Worm (Caenorhabditis elegans) whole organism, young adult: ENCODE results near the gene unc-5.
"Not testable (repeated sequence)": the region's sequence is repeated elsewhere in the genome, so short reads cannot be mapped to it uniquely, and the experiment has no call there.

Experiments
- D2030.7 ChIP-seq: fragments of 200-800 bp; sonication (Bioruptor generic); IDR thresholded peaks from 2 replicates; pipeline ENCODE4 v1.3.6; 2022; ENCODE audit warnings: missing genetic modification reagents, missing genetic modification characterization, missing compliant biosample characterization
- F33H1.4 ChIP-seq: fragments of 200-800 bp; sonication (Bioruptor generic); IDR thresholded peaks from 2 replicates; pipeline ENCODE4 v1.3.6; 2022; ENCODE audit warnings: missing genetic modification reagents, missing genetic modification characterization, missing compliant biosample characterization
- Y53G8AR.9 ChIP-seq: fragments of 200-800 bp; sonication (Bioruptor generic); conservative IDR thresholded peaks from 2 replicates; pipeline ENCODE4 v1.3.6; 2022; ENCODE audit warnings: missing genetic modification reagents, missing genetic modification characterization, missing compliant biosample characterization
- Y95B8A.8 ChIP-seq: fragments of 200-800 bp; sonication (Bioruptor generic); IDR thresholded peaks from 2 replicates; pipeline ENCODE4 v1.3.6; 2022; ENCODE audit warnings: missing genetic modification reagents, missing genetic modification characterization, missing compliant biosample characterization
- ama-1 ChIP-seq, 3 experiments: fragments of 150-350 bp in 1 of 3; sonication (generic microtip) in 2 of 3; optimal IDR thresholded peaks; 2 replicates each; lab custom pipeline; 2014 to 2018; ENCODE audit warnings: missing biosample characterization in 2 of 3, missing genetic modification characterization in 2 of 3, missing genetic modification reagents in 2 of 3
- aptf-3 ChIP-seq: fragments of 200-800 bp; sonication (Bioruptor generic); IDR thresholded peaks from 2 replicates; pipeline ENCODE4 v1.3.6; 2022; ENCODE audit warnings: missing genetic modification characterization, missing compliant biosample characterization
- attf-6 ChIP-seq: fragments of 200-800 bp; sonication (Bioruptor generic); IDR thresholded peaks from 2 replicates; pipeline ENCODE4 v1.3.6; 2022; ENCODE audit warnings: missing genetic modification reagents, missing genetic modification characterization, missing compliant biosample characterization
- bed-2 ChIP-seq: fragments of 200-800 bp; sonication (Bioruptor generic); IDR thresholded peaks from 2 replicates; pipeline ENCODE4 v1.3.6; 2022; ENCODE audit warnings: missing genetic modification reagents, missing genetic modification characterization, missing compliant biosample characterization
- ceh-91 ChIP-seq: fragments of 200-800 bp; sonication (Bioruptor generic); IDR thresholded peaks from 2 replicates; pipeline ENCODE4 v1.3.6; 2022; ENCODE audit warnings: missing genetic modification reagents, missing genetic modification characterization, missing compliant biosample characterization
- dox-1 ChIP-seq: fragments of 200-800 bp; sonication (Bioruptor generic); IDR thresholded peaks from 2 replicates; pipeline ENCODE4 v1.3.6; 2022; ENCODE audit warnings: missing genetic modification reagents, missing genetic modification characterization, missing compliant biosample characterization
- dpff-1 ChIP-seq: sonication (generic microtip); optimal IDR thresholded peaks from 2 replicates; lab custom pipeline; 2017; ENCODE audit warnings: mild to moderate bottlenecking, missing genetic modification characterization, missing compliant biosample characterization
- efl-1 ChIP-seq: fragments of 150-350 bp; optimal IDR thresholded peaks from 2 replicates; lab custom pipeline; 2014; ENCODE audit warnings: missing biosample characterization, missing genetic modification reagents, missing genetic modification characterization
- egl-44 ChIP-seq: fragments of 200-800 bp; sonication (Bioruptor generic); IDR thresholded peaks from 2 replicates; pipeline ENCODE4 v1.3.6; 2022; ENCODE audit warnings: missing genetic modification reagents, missing genetic modification characterization, missing compliant biosample characterization
- ekl-4 ChIP-seq: fragments of 200-800 bp; sonication (Bioruptor generic); IDR thresholded peaks from 2 replicates; pipeline ENCODE4 v1.3.6; 2022; ENCODE audit warnings: missing genetic modification reagents, missing genetic modification characterization, missing compliant biosample characterization
- ets-4 ChIP-seq: fragments of 200-800 bp; sonication (Bioruptor generic); optimal IDR thresholded peaks from 2 replicates; lab custom pipeline; 2018; ENCODE audit warnings: mild to moderate bottlenecking, missing genetic modification characterization, missing compliant biosample characterization
- fkh-3 ChIP-seq: sonication (generic microtip); optimal IDR thresholded peaks from 2 replicates; lab custom pipeline; 2016; ENCODE audit warnings: mild to moderate bottlenecking, missing genetic modification characterization, missing compliant biosample characterization
- hmg-1.2 ChIP-seq: fragments of 200-800 bp; sonication (Bioruptor generic); IDR thresholded peaks from 2 replicates; pipeline ENCODE4 v1.3.6; 2022; ENCODE audit warnings: missing genetic modification reagents, missing genetic modification characterization, missing compliant biosample characterization
- hsf-1 ChIP-seq: fragments of 200-800 bp; sonication (Bioruptor generic); IDR thresholded peaks from 2 replicates; pipeline ENCODE4 v1.3.6; 2022; ENCODE audit warnings: missing genetic modification reagents, missing genetic modification characterization, missing compliant biosample characterization
- lin-35 ChIP-seq, 3 experiments: fragments of 150-350 bp in 2 of 3; sonication (generic microtip) in 1 of 3; optimal IDR thresholded peaks; 2 replicates each; lab custom pipeline; 2014 to 2018; ENCODE audit warnings: missing biosample characterization in 3 of 3, missing genetic modification characterization in 3 of 3, missing genetic modification reagents in 3 of 3
- lin-54 ChIP-seq: fragments of 200-800 bp; sonication (Bioruptor generic); optimal IDR thresholded peaks from 2 replicates; lab custom pipeline; 2018; ENCODE audit warnings: mild to moderate bottlenecking, missing genetic modification characterization, missing compliant biosample characterization
- lsl-1 ChIP-seq: fragments of 200-800 bp; sonication (Bioruptor generic); optimal IDR thresholded peaks from 2 replicates; lab custom pipeline; 2018; ENCODE audit warnings: mild to moderate bottlenecking, missing genetic modification characterization, moderate library complexity, missing compliant biosample characterization
- madf-3 ChIP-seq: fragments of 200-800 bp; sonication (Bioruptor generic); IDR thresholded peaks from 2 replicates; pipeline ENCODE4 v1.3.6; 2022; ENCODE audit warnings: missing genetic modification reagents, missing genetic modification characterization, missing compliant biosample characterization
- madf-6 ChIP-seq: fragments of 200-800 bp; sonication (Bioruptor generic); IDR thresholded peaks from 2 replicates; pipeline ENCODE4 v1.3.6; 2022; ENCODE audit warnings: missing genetic modification reagents, missing genetic modification characterization, missing compliant biosample characterization
- madf-8 ChIP-seq: fragments of 200-800 bp; sonication (Bioruptor generic); conservative IDR thresholded peaks from 2 replicates; pipeline ENCODE4 v1.3.6; 2022; ENCODE audit warnings: missing genetic modification reagents, missing genetic modification characterization, missing compliant biosample characterization
- mcd-1 ChIP-seq: fragments of 200-800 bp; sonication (Bioruptor generic); IDR thresholded peaks from 2 replicates; pipeline ENCODE4 v1.3.6; 2022; ENCODE audit warnings: missing genetic modification reagents, missing genetic modification characterization, missing compliant biosample characterization
- nfya-2 ChIP-seq: fragments of 200-800 bp; sonication (Bioruptor generic); IDR thresholded peaks from 2 replicates; pipeline ENCODE4 v1.3.6; 2022; ENCODE audit warnings: missing genetic modification reagents, missing genetic modification characterization, missing compliant biosample characterization
- pbrm-1 ChIP-seq: fragments of 200-800 bp; sonication (Bioruptor generic); IDR thresholded peaks from 2 replicates; pipeline ENCODE4 v1.3.6; 2022; ENCODE audit warnings: missing genetic modification reagents, missing genetic modification characterization, missing compliant biosample characterization
- pha-4 ChIP-seq: fragments of 150-350 bp; sonication (generic microtip); optimal IDR thresholded peaks from 2 replicates; lab custom pipeline; 2014; ENCODE audit warnings: missing biosample characterization, missing genetic modification reagents, missing genetic modification characterization
- rcor-1 ChIP-seq: fragments of 200-800 bp; sonication (Bioruptor generic); IDR thresholded peaks from 2 replicates; pipeline ENCODE4 v1.3.6; 2022; ENCODE audit warnings: missing genetic modification reagents, missing genetic modification characterization, missing compliant biosample characterization
- snpc-4 ChIP-seq, 5 experiments: fragments of 150-350 bp in 1 of 5; sonication (generic microtip) in 4 of 5; optimal IDR thresholded peaks; 2 replicates each; lab custom pipeline; 2014 to 2018; ENCODE audit warnings: missing genetic modification characterization in 5 of 5, missing biosample characterization in 3 of 5, antibody characterized with exemption in 2 of 5, mild to moderate bottlenecking in 2 of 5, missing compliant biosample characterization in 2 of 5, missing genotype in 2 of 5, moderate library complexity in 2 of 5, missing genetic modification reagents in 1 of 5
- xnd-1 ChIP-seq: sonication (generic microtip); optimal IDR thresholded peaks from 2 replicates; lab custom pipeline; 2016; ENCODE audit warnings: missing genotype, missing genetic modification reagents, missing genetic modification characterization, missing compliant biosample characterization

Gene unc-5

ce11 chrIV:5493135-5493534 lies 35.0 kb downstream of the unc-5 start:
- TF ChIP-seq hmg-1.2 = peak; percentile 61
- TF ChIP-seq egl-44 (GFP tag; lab: Robert Waterston, UW) = no peak
- no peak for TF ChIP-seq dpff-1
- TF ChIP-seq pha-4 = no peak
- TF ChIP-seq ekl-4 = no peak
- no peak for TF ChIP-seq ama-1 (optimal IDR thresholded peaks at IDR 0.05; lab: Kevin White, UChicago)
- no peak for TF ChIP-seq ama-1 (GFP tag; optimal IDR thresholded peaks at IDR 0.05; lab: Kevin White, UChicago)
- no peak for TF ChIP-seq snpc-4 (GFP tag; optimal IDR thresholded peaks at IDR 0.05; lab: Kevin White, UChicago)
- TF ChIP-seq snpc-4 (tag; optimal IDR thresholded peaks at IDR 0.05; lab: Kevin White, UChicago) = no peak
- TF ChIP-seq, all 124 proteins: peak for 1

ce11 chrIV:5492196-5492595 lies 35.9 kb downstream of the unc-5 start:
- no peak for TF ChIP-seq aptf-3 (GFP tag; lab: Robert Waterston, UW)
- no peak for TF ChIP-seq lin-35 (GFP tag; optimal IDR thresholded peaks at IDR 0.05; lab: Kevin White, UChicago)

ce11 chrIV:5491054-5491453 lies 37.1 kb downstream of the unc-5 start, which contains the start of gene B0273.115:
Gene B0273.115, minus strand, starts transcription at chrIV:5491154.
- not testable (repeated sequence) for TF ChIP-seq nfya-2 (GFP tag; lab: Robert Waterston, UW); ets-4 (GFP tag; lab: Kevin White, UChicago); fkh-3 (tag; lab: Kevin White, UChicago)

- TF ChIP-seq attf-6 (GFP tag; lab: Robert Waterston, UW) (peak; percentile 65; the same call in 1 of the 2 replicates), Y53G8AR.9 (peak; percentile 45; the same call in 1 of the 2 replicates), bed-2 (GFP tag; lab: Robert Waterston, UW) (0 out of 2 replicates have a peak, but pooled peaks have one; percentile 16), ekl-4 (peak; percentile 24; the same call in 1 of the 2 replicates), F33H1.4 (peak; percentile 97), mcd-1 (GFP tag; lab: Robert Waterston, UW) (peak; percentile 55; the same call in 1 of the 2 replicates), lsl-1 (peak; percentile 84), efl-1 (GFP tag; lab: Kevin White, UChicago) (peak; percentile 42), Y95B8A.8 (GFP tag; lab: Robert Waterston, UW) (peak; percentile 44; the same call in 1 of the 2 replicates), snpc-4 (tag; optimal IDR thresholded peaks at IDR 0.05; lab: Kevin White, UChicago) (peak in 1 of 4 experiments; percentile 78), madf-3 (GFP tag; lab: Robert Waterston, UW) (0 out of 2 replicates have a peak, but pooled peaks have one; percentile 46), madf-6 (GFP tag; lab: Robert Waterston, UW) (peak; percentile 98), D2030.7 (GFP tag; lab: Robert Waterston, UW) (peak; percentile 78), ceh-91 (GFP tag; lab: Robert Waterston, UW) (peak; percentile 88), pbrm-1 (GFP tag; lab: Robert Waterston, UW) (peak; percentile 30; the same call in 1 of the 2 replicates), madf-8 (GFP tag; lab: Robert Waterston, UW) (peak; percentile 89), rcor-1 (GFP tag; lab: Robert Waterston, UW) (peak; percentile 37; the same call in 1 of the 2 replicates), hmg-1.2 (peak; percentile 37), hsf-1 (GFP tag; lab: Robert Waterston, UW) (peak; percentile 34; the same call in 1 of the 2 replicates), lin-54 (peak; percentile 23), dox-1 (peak; percentile 77), xnd-1 (tag; lab: Kevin White, UChicago) (peak; percentile 90)
- TF ChIP-seq snpc-4 (GFP tag; optimal IDR thresholded peaks at IDR 0.05; lab: Kevin White, UChicago) = not testable (repeated sequence)
Measured at ce11 chrIV:5486208-5486731, 41.9 kb downstream of the unc-5 start, which contains the start of the genes snpc-3.1 and puf-7. Gene snpc-3.1, minus strand, starts transcription at chrIV:5486258. Gene puf-7, plus strand, starts transcription at chrIV:5486713.
